Worm (Caenorhabditis elegans) whole organism, young adult: Measurements from ENCODE around the gene Y25C1A.7.

Source experiments
- C17E4.6 ChIP-seq: fragments of 200-800 bp; sonication (Bioruptor generic); IDR thresholded peaks from 2 replicates; pipeline ENCODE4 v1.3.6; 2022; ENCODE audit warnings: missing genetic modification reagents, missing genetic modification characterization, missing compliant biosample characterization
- dpl-1 ChIP-seq: fragments of 150-350 bp; optimal IDR thresholded peaks from 2 replicates; lab custom pipeline; 2014; ENCODE audit warnings: missing biosample characterization, missing genetic modification reagents, missing genetic modification characterization
- ets-4 ChIP-seq: fragments of 200-800 bp; sonication (Bioruptor generic); optimal IDR thresholded peaks from 2 replicates; lab custom pipeline; 2018; ENCODE audit warnings: mild to moderate bottlenecking, missing genetic modification characterization, missing compliant biosample characterization
- him-1 ChIP-seq: sonication (generic microtip); optimal IDR thresholded peaks from 2 replicates; lab custom pipeline; 2016; ENCODE audit warnings: missing genotype, missing genetic modification reagents, missing genetic modification characterization, missing compliant biosample characterization
- hlh-26 ChIP-seq: fragments of 200-800 bp; sonication (Bioruptor generic); conservative IDR thresholded peaks from 2 replicates; pipeline ENCODE4 v1.3.6; 2022; ENCODE audit warnings: missing genetic modification reagents, missing genetic modification characterization, missing compliant biosample characterization
- pha-4 ChIP-seq: fragments of 150-350 bp; sonication (generic microtip); optimal IDR thresholded peaks from 2 replicates; lab custom pipeline; 2014; ENCODE audit warnings: missing biosample characterization, missing genetic modification reagents, missing genetic modification characterization
- sdz-38 ChIP-seq: sonication (generic microtip); optimal IDR thresholded peaks from 2 replicates; lab custom pipeline; 2016; ENCODE audit warnings: missing genotype, missing genetic modification characterization, missing compliant biosample characterization
- snpc-4 ChIP-seq, 5 experiments: fragments of 150-350 bp in 1 of 5; sonication (generic microtip) in 4 of 5; optimal IDR thresholded peaks; 2 replicates each; lab custom pipeline; 2014 to 2018; ENCODE audit warnings: missing genetic modification characterization in 5 of 5, missing biosample characterization in 3 of 5, antibody characterized with exemption in 2 of 5, mild to moderate bottlenecking in 2 of 5, missing compliant biosample characterization in 2 of 5, missing genotype in 2 of 5, moderate library complexity in 2 of 5, missing genetic modification reagents in 1 of 5
- unc-62 ChIP-seq: fragments of 150-350 bp; optimal IDR thresholded peaks from 2 replicates; lab custom pipeline; 2014; ENCODE audit warnings: missing biosample characterization, missing genetic modification reagents, missing genetic modification characterization

DNA sequence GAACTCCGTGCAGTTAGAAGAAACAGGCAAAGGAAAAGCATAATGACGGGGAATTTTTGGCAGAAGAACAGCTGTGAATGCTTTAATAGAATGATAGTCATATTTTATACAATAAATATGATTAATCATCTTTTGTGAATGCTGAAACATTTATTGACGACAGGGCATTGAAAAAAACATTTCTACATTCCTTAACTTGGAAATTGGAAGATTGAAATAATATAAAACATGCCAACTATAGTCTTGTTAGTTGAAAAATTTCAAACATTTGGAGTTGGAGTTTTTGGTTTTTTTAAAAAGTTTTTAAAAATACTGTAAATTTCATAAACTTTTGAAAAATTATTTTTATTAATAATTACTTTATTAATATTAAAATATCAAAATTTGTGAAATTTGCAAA is 26.0 kb upstream of the Y25C1A.7 start, which contains the start of gene Y25C1A.14:
- TF ChIP-seq unc-62 (GFP tag; lab: Kevin White, UChicago): no peak
- no peak for TF ChIP-seq C17E4.6 (GFP tag; lab: Robert Waterston, UW)
- no peak for TF ChIP-seq sdz-38
- no peak for TF ChIP-seq snpc-4 (GFP tag; optimal IDR thresholded peaks at IDR 0.05; lab: Kevin White, UChicago)
- no peak for TF ChIP-seq snpc-4 (tag; optimal IDR thresholded peaks at IDR 0.05; lab: Kevin White, UChicago)
- TF ChIP-seq pha-4: no peak
- TF ChIP-seq him-1: no peak
- no peak for TF ChIP-seq ets-4
- TF ChIP-seq dpl-1 (GFP tag; lab: Kevin White, UChicago): no peak
- no peak for TF ChIP-seq hlh-26 (GFP tag; lab: Robert Waterston, UW)
